Fruit fly (Drosophila melanogaster) whole organism, embryonic: Measurements from ENCODE around the gene CG8677.

Experiments
- ATbp ChIP-seq: fragments of 200-800 bp; sonication (Bioruptor generic); optimal IDR thresholded peaks from 2 replicates; lab custom pipeline; 2017; ENCODE audit warnings: missing biosample characterization, mild to moderate bottlenecking, missing genetic modification characterization, missing genetic modification reagents
- Aef1 ChIP-seq: fragments of 200-800 bp; sonication (Bioruptor generic); IDR thresholded peaks from 3 replicates; pipeline ENCODE4 v1.3.6; 2022; ENCODE audit warnings: missing biosample characterization, missing genetic modification characterization
- Bdp1 ChIP-seq: fragments of 200-800 bp; sonication (Bioruptor generic); optimal IDR thresholded peaks from 3 replicates; lab custom pipeline; 2016; ENCODE audit warnings: missing biosample characterization, missing genetic modification characterization
- BtbVII ChIP-seq: fragments of 200-800 bp; sonication (Bioruptor generic); optimal IDR thresholded peaks from 3 replicates; lab custom pipeline; 2017; ENCODE audit warnings: missing biosample characterization, mild to moderate bottlenecking, missing genetic modification characterization
- C15 ChIP-seq: fragments of 200-800 bp; sonication (Bioruptor generic); IDR thresholded peaks from 3 replicates; pipeline ENCODE4 v1.3.6; 2022; ENCODE audit warnings: missing biosample characterization, missing genetic modification characterization
- CG11723 ChIP-seq: fragments of 200-800 bp; sonication (Bioruptor generic); optimal IDR thresholded peaks from 2 replicates; lab custom pipeline; 2017; ENCODE audit warnings: missing biosample characterization, mild to moderate bottlenecking, missing genetic modification characterization
- CG12071 ChIP-seq: fragments of 200-800 bp; sonication (Bioruptor generic); optimal IDR thresholded peaks from 3 replicates; lab custom pipeline; 2018; ENCODE audit warnings: missing biosample characterization, mild to moderate bottlenecking, missing genetic modification characterization
- CG12659 ChIP-seq: fragments of 200-800 bp; sonication (Bioruptor generic); optimal IDR thresholded peaks from 3 replicates; lab custom pipeline; 2017; ENCODE audit warnings: mild to moderate bottlenecking, missing biosample characterization, missing genetic modification reagents, missing genetic modification characterization
- CG12769 ChIP-seq: fragments of 200-800 bp; sonication (Bioruptor generic); optimal IDR thresholded peaks from 2 replicates; lab custom pipeline; 2019; ENCODE audit warnings: missing biosample characterization, mild to moderate bottlenecking, missing genetic modification characterization, moderate library complexity
- CG13296 ChIP-seq: fragments of 200-800 bp; sonication (Bioruptor generic); optimal IDR thresholded peaks from 3 replicates; lab custom pipeline; 2018; ENCODE audit warnings: missing biosample characterization, mild to moderate bottlenecking, missing genetic modification characterization
- CG14441 ChIP-seq: fragments of 200-800 bp; sonication (Bioruptor generic); IDR thresholded peaks from 2 replicates; pipeline ENCODE4 v1.3.6; 2022; ENCODE audit warnings: missing biosample characterization, missing genetic modification characterization
- CG14860 ChIP-seq: fragments of 200-800 bp; sonication (Bioruptor generic); IDR thresholded peaks from 3 replicates; pipeline ENCODE4 v1.3.6; 2022; ENCODE audit warnings: missing biosample characterization, missing genetic modification characterization; ENCODE audit not compliant: partially characterized antibody
- CG1647 ChIP-seq: fragments of 200-800 bp; sonication (Bioruptor generic); optimal IDR thresholded peaks from 3 replicates; lab custom pipeline; 2016; ENCODE audit warnings: missing biosample characterization, missing genetic modification characterization
- CG17568 ChIP-seq: fragments of 200-800 bp; sonication (Bioruptor generic); optimal IDR thresholded peaks from 2 replicates; lab custom pipeline; 2018; ENCODE audit warnings: missing biosample characterization, mild to moderate bottlenecking, missing genetic modification characterization, moderate library complexity
- CG18619 ChIP-seq: fragments of 200-800 bp; sonication (Bioruptor generic); optimal IDR thresholded peaks from 3 replicates; lab custom pipeline; 2017; ENCODE audit warnings: missing biosample characterization, mild to moderate bottlenecking, missing genetic modification characterization
- CG18764 ChIP-seq: fragments of 200-800 bp; sonication (Bioruptor generic); optimal IDR thresholded peaks from 3 replicates; lab custom pipeline; 2016; ENCODE audit warnings: missing biosample characterization, missing genetic modification characterization
- CG30431 ChIP-seq: fragments of 200-800 bp; sonication (Bioruptor generic); optimal IDR thresholded peaks from 2 replicates; lab custom pipeline; 2017; ENCODE audit warnings: missing biosample characterization, missing genetic modification characterization
- CG32772 ChIP-seq: fragments of 200-800 bp; sonication (Bioruptor generic); IDR thresholded peaks from 2 replicates; pipeline ENCODE4 v1.3.6; 2022; ENCODE audit warnings: missing biosample characterization, missing genetic modification characterization
- CG43689 ChIP-seq: fragments of 200-800 bp; sonication (Bioruptor generic); IDR thresholded peaks from 2 replicates; pipeline ENCODE4 v1.3.6; 2022; ENCODE audit warnings: missing biosample characterization, missing genetic modification characterization
- CG4424 ChIP-seq: fragments of 200-800 bp; sonication (Bioruptor generic); optimal IDR thresholded peaks from 3 replicates; lab custom pipeline; 2016; ENCODE audit warnings: missing biosample characterization, missing genetic modification characterization
- CG6765 ChIP-seq: fragments of 200-800 bp; sonication (Bioruptor generic); optimal IDR thresholded peaks from 3 replicates; lab custom pipeline; 2017; ENCODE audit warnings: missing biosample characterization, mild to moderate bottlenecking, missing genetic modification characterization
- CG7357 ChIP-seq: fragments of 200-800 bp; sonication (Bioruptor generic); IDR thresholded peaks from 3 replicates; pipeline ENCODE4 v1.3.6; 2022; ENCODE audit warnings: missing biosample characterization, missing genetic modification characterization
- CG7745 ChIP-seq: fragments of 200-800 bp; sonication (Bioruptor generic); optimal IDR thresholded peaks from 2 replicates; lab custom pipeline; 2018; ENCODE audit warnings: missing biosample characterization, mild to moderate bottlenecking, missing genetic modification characterization, moderate library complexity
- CG7786 ChIP-seq: fragments of 200-800 bp; sonication (Bioruptor generic); optimal IDR thresholded peaks from 2 replicates; lab custom pipeline; 2016; ENCODE audit warnings: missing biosample characterization, missing genetic modification characterization
- CG8478 ChIP-seq: fragments of >200 bp; optimal IDR thresholded peaks from 2 replicates; lab custom pipeline; 2018
- Dbx ChIP-seq: fragments of 200-800 bp; sonication (Bioruptor generic); IDR thresholded peaks from 3 replicates; pipeline ENCODE4 v1.3.6; 2022; ENCODE audit warnings: missing biosample characterization, missing genetic modification characterization
- Fer1 ChIP-seq: fragments of 200-800 bp; sonication (Bioruptor generic); optimal IDR thresholded peaks from 2 replicates; lab custom pipeline; 2017; ENCODE audit warnings: missing biosample characterization, mild to moderate bottlenecking, missing genetic modification characterization
- H2.0 ChIP-seq: fragments of 200-800 bp; sonication (Bioruptor generic); IDR thresholded peaks from 2 replicates; pipeline ENCODE4 v1.3.6; 2022; ENCODE audit warnings: missing biosample characterization, missing genetic modification characterization
- HLHmδ ChIP-seq: fragments of 200-800 bp; sonication (Bioruptor generic); optimal IDR thresholded peaks from 2 replicates; lab custom pipeline; 2018; ENCODE audit warnings: missing biosample characterization, mild to moderate bottlenecking, missing genetic modification characterization, moderate library complexity
- Lpt ChIP-seq: fragments of >200 bp; optimal IDR thresholded peaks from 2 replicates; lab custom pipeline; 2018; ENCODE audit warnings: missing biosample characterization, missing genetic modification characterization
- MESR4 ChIP-seq: fragments of 200-800 bp; sonication (Bioruptor generic); optimal IDR thresholded peaks from 2 replicates; lab custom pipeline; 2018; ENCODE audit warnings: missing biosample characterization, mild to moderate bottlenecking, missing genetic modification characterization, moderate library complexity
- Poxn ChIP-seq: fragments of 200-800 bp; sonication (Bioruptor generic); IDR thresholded peaks from 2 replicates; pipeline ENCODE4 v1.3.6; 2022; ENCODE audit warnings: missing biosample characterization, missing genetic modification characterization
- Rx ChIP-seq: fragments of 200-800 bp; sonication (Bioruptor generic); IDR thresholded peaks from 2 replicates; pipeline ENCODE4 v1.3.6; 2022; ENCODE audit warnings: missing biosample characterization, missing genetic modification characterization
- Sox100B ChIP-seq: fragments of 200-800 bp; sonication (Bioruptor generic); optimal IDR thresholded peaks from 3 replicates; lab custom pipeline; 2018; ENCODE audit warnings: missing biosample characterization, mild to moderate bottlenecking, missing genetic modification characterization
- Usf ChIP-seq: fragments of 200-800 bp; sonication (Bioruptor generic); optimal IDR thresholded peaks from 2 replicates; lab custom pipeline; 2017; ENCODE audit warnings: missing genotype, missing biosample characterization, missing genetic modification characterization
- ac ChIP-seq: fragments of 200-800 bp; sonication (Bioruptor generic); optimal IDR thresholded peaks from 3 replicates; lab custom pipeline; 2017; ENCODE audit warnings: missing biosample characterization, mild to moderate bottlenecking, missing genetic modification characterization
- ara ChIP-seq: fragments of 200-800 bp; sonication (Bioruptor generic); IDR thresholded peaks from 2 replicates; pipeline ENCODE4 v1.3.6; 2022; ENCODE audit warnings: missing biosample characterization, missing genetic modification characterization
- btn ChIP-seq: fragments of 200-800 bp; sonication (Bioruptor generic); optimal IDR thresholded peaks from 2 replicates; lab custom pipeline; 2016; ENCODE audit warnings: missing biosample characterization, missing genetic modification characterization
- chinmo ChIP-seq: fragments of 200-800 bp; sonication (Bioruptor generic); IDR thresholded peaks from 4 replicates; pipeline ENCODE4 v1.3.6; 2022; ENCODE audit warnings: missing biosample characterization, missing genetic modification characterization; ENCODE audit not compliant: partially characterized antibody
- ci ChIP-seq: fragments of 200-800 bp; sonication (Bioruptor generic); IDR thresholded peaks from 3 replicates; pipeline ENCODE4 v1.3.6; 2022; ENCODE audit warnings: missing biosample characterization, missing genetic modification characterization
- emc ChIP-seq: fragments of 200-800 bp; sonication (Bioruptor generic); optimal IDR thresholded peaks from 2 replicates; lab custom pipeline; 2016; ENCODE audit warnings: missing biosample characterization, missing genetic modification characterization
- ftz-f1 ChIP-seq: fragments of 200-800 bp; sonication (Bioruptor generic); optimal IDR thresholded peaks from 2 replicates; lab custom pipeline; 2016; ENCODE audit warnings: missing biosample characterization, missing genetic modification characterization
- fu2 ChIP-seq: fragments of 200-800 bp; sonication (Bioruptor generic); optimal IDR thresholded peaks from 2 replicates; lab custom pipeline; 2016; ENCODE audit warnings: missing biosample characterization, missing genetic modification characterization
- hbn ChIP-seq: fragments of 200-800 bp; sonication (Bioruptor generic); IDR thresholded peaks from 2 replicates; pipeline ENCODE4 v1.3.6; 2022; ENCODE audit warnings: missing biosample characterization, missing genetic modification characterization; ENCODE audit not compliant: partially characterized antibody
- inv ChIP-seq: fragments of 200-800 bp; sonication (Bioruptor generic); IDR thresholded peaks from 2 replicates; pipeline ENCODE4 v1.3.6; 2022; ENCODE audit warnings: missing biosample characterization, missing genetic modification characterization; ENCODE audit not compliant: partially characterized antibody
- kay ChIP-seq: fragments of 200-800 bp; sonication (Bioruptor generic); optimal IDR thresholded peaks from 2 replicates; lab custom pipeline; 2016; ENCODE audit warnings: missing biosample characterization, missing genetic modification characterization
- lilli ChIP-seq: fragments of 200-800 bp; sonication (Bioruptor generic); optimal IDR thresholded peaks from 3 replicates; lab custom pipeline; 2016; ENCODE audit warnings: missing biosample characterization, missing genetic modification characterization
- lmd ChIP-seq: fragments of 200-800 bp; sonication (Bioruptor generic); IDR thresholded peaks from 2 replicates; pipeline ENCODE4 v1.3.6; 2022; ENCODE audit warnings: missing biosample characterization, missing genetic modification characterization
- nmo ChIP-seq: fragments of 200-800 bp; sonication (Bioruptor generic); optimal IDR thresholded peaks from 2 replicates; lab custom pipeline; 2018; ENCODE audit warnings: missing biosample characterization, mild to moderate bottlenecking, missing genetic modification characterization, moderate library complexity
- rib ChIP-seq: fragments of 200-800 bp; sonication (Bioruptor generic); IDR thresholded peaks from 2 replicates; pipeline ENCODE4 v1.3.6; 2022; ENCODE audit warnings: missing biosample characterization, missing genetic modification characterization
- sd ChIP-seq: fragments of 200-800 bp; sonication (Bioruptor generic); optimal IDR thresholded peaks from 3 replicates; lab custom pipeline; 2018; ENCODE audit warnings: missing biosample characterization, mild to moderate bottlenecking, missing genetic modification characterization, moderate library complexity
- tap ChIP-seq: fragments of 200-800 bp; optimal IDR thresholded peaks from 3 replicates; lab custom pipeline; 2019; ENCODE audit warnings: missing biosample characterization, mild to moderate bottlenecking, missing genetic modification characterization, moderate library complexity
- tin ChIP-seq: fragments of 200-800 bp; sonication (Bioruptor generic); optimal IDR thresholded peaks from 3 replicates; lab custom pipeline; 2016; ENCODE audit warnings: missing biosample characterization, missing genetic modification characterization

CG8677 gene

DNA sequence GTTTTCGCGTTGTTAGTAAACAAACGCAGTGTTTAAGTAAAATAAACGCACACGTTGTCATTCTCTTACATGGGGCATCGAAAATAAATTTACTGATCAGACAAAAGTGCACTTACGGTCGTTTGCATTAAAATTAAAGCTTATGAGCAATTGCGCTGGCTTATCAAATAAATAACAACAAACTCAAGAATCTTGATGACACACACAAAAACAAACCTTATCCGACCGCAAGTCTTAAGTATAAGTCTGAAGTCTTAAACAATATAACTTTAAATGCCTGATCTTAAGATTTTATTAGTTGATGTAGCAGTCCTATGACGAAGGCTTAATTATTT lies 2.2 kb upstream of the CG8677 start (continued):
- TF ChIP-seq tap (tag; lab: Kevin White, UChicago) = peak; percentile 15
- TF ChIP-seq lmd (GFP tag; lab: Robert Waterston, UW) = no peak
- peak; percentile 23 for TF ChIP-seq sd (tag; lab: Kevin White, UChicago)
- TF ChIP-seq lilli (GFP tag; lab: Kevin White, UChicago) = no peak
- TF ChIP-seq Fer1 (GFP tag; lab: Kevin White, UChicago) = peak; percentile 3
- TF ChIP-seq H2.0 (GFP tag; lab: Robert Waterston, UW) = no peak
- TF ChIP-seq CG7786 (GFP tag; lab: Kevin White, UChicago) = no peak
- no peak for TF ChIP-seq CG14860 (GFP tag; lab: Robert Waterston, UW)
- TF ChIP-seq CG12659 = no peak
- 0 out of 2 replicates have a peak, but pooled peaks have one; percentile 47 for TF ChIP-seq ara (GFP tag; lab: Robert Waterston, UW)
- no peak for TF ChIP-seq Lpt
- peak; percentile 38 for TF ChIP-seq CG17568 (GFP tag; lab: Kevin White, UChicago)
- TF ChIP-seq Dbx (GFP tag; lab: Robert Waterston, UW) = no peak
- TF ChIP-seq rib = no peak
- TF ChIP-seq ci (GFP tag; lab: Robert Waterston, UW) = no peak
- TF ChIP-seq inv = no peak
- TF ChIP-seq CG18764 (GFP tag; lab: Kevin White, UChicago) = no peak
- TF ChIP-seq ATbp (GFP tag; lab: Kevin White, UChicago) = peak; percentile 27
- no peak for TF ChIP-seq ac
- no peak for TF ChIP-seq nmo (GFP tag; lab: Kevin White, UChicago)
- TF ChIP-seq MESR4 (GFP tag; lab: Kevin White, UChicago) = no peak
- peak; percentile 38 for TF ChIP-seq Sox100B (GFP tag; lab: Kevin White, UChicago)
- TF ChIP-seq emc (GFP tag; lab: Kevin White, UChicago) = no peak
- no peak for TF ChIP-seq Poxn (GFP tag; lab: Robert Waterston, UW)
- no peak for TF ChIP-seq ftz-f1
- TF ChIP-seq CG11723 (GFP tag; lab: Kevin White, UChicago) = no peak
- no peak for TF ChIP-seq CG1647
- no peak for TF ChIP-seq CG18619
- TF ChIP-seq CG43689 (GFP tag; lab: Robert Waterston, UW) = no peak
- peak; percentile 64 for TF ChIP-seq CG13296 (GFP tag; lab: Kevin White, UChicago)
- no peak for TF ChIP-seq Bdp1 (GFP tag; lab: Kevin White, UChicago)
- no peak for TF ChIP-seq kay
- TF ChIP-seq btn = no peak
- TF ChIP-seq Rx = no peak
- TF ChIP-seq CG8478 = no peak
- no peak for TF ChIP-seq chinmo (GFP tag; lab: Robert Waterston, UW)
- no peak for TF ChIP-seq hbn (GFP tag; lab: Robert Waterston, UW)
- no peak for TF ChIP-seq Usf (GFP tag; lab: Kevin White, UChicago)
- no peak for TF ChIP-seq C15 (GFP tag; lab: Robert Waterston, UW)
- TF ChIP-seq CG7745 (tag; lab: Kevin White, UChicago) = no peak
- no peak for TF ChIP-seq CG30431 (GFP tag; lab: Kevin White, UChicago)
- TF ChIP-seq fu2 (GFP tag; lab: Kevin White, UChicago) = no peak
- TF ChIP-seq tin (GFP tag; lab: Kevin White, UChicago) = no peak
- no peak for TF ChIP-seq CG7357 (GFP tag; lab: Robert Waterston, UW)
- TF ChIP-seq BtbVII = peak; percentile 30
- peak; percentile 4 for TF ChIP-seq CG12769
- TF ChIP-seq CG14441 (GFP tag; lab: Robert Waterston, UW) = no peak
- no peak for TF ChIP-seq Aef1 (GFP tag; lab: Robert Waterston, UW)
- no peak for TF ChIP-seq CG6765 (GFP tag; lab: Kevin White, UChicago)
- TF ChIP-seq CG4424 (GFP tag; lab: Kevin White, UChicago) = no peak
- peak; percentile 41 for TF ChIP-seq CG12071 (GFP tag; lab: Kevin White, UChicago)
- TF ChIP-seq HLHmδ (GFP tag; lab: Kevin White, UChicago) = no peak
- TF ChIP-seq CG32772 (GFP tag; lab: Robert Waterston, UW) = no peak
